Fruit fly (Drosophila melanogaster) whole organism, embryonic: Measurements from ENCODE around the gene Peritrophin-15a.

Experiments used
- Atf-2 ChIP-seq: fragments of 200-800 bp; sonication (Bioruptor generic); optimal IDR thresholded peaks from 2 replicates; lab custom pipeline; 2016; ENCODE audit warnings: missing biosample characterization, missing genetic modification characterization
- Bgb ChIP-seq: fragments of 200-800 bp; sonication (Bioruptor generic); IDR thresholded peaks from 2 replicates; pipeline ENCODE4 v1.3.6; 2022; ENCODE audit warnings: missing biosample characterization, missing genetic modification characterization; ENCODE audit not compliant: partially characterized antibody
- C15 ChIP-seq: fragments of 200-800 bp; sonication (Bioruptor generic); IDR thresholded peaks from 3 replicates; pipeline ENCODE4 v1.3.6; 2022; ENCODE audit warnings: missing biosample characterization, missing genetic modification characterization
- CG10274 ChIP-seq: fragments of 200-800 bp; sonication (Bioruptor generic); optimal IDR thresholded peaks from 3 replicates; lab custom pipeline; 2017; ENCODE audit warnings: missing biosample characterization, mild to moderate bottlenecking, missing genetic modification characterization
- CG10366 ChIP-seq: fragments of 200-800 bp; sonication (Bioruptor generic); IDR thresholded peaks from 2 replicates; pipeline ENCODE4 v1.3.6; 2022; ENCODE audit warnings: missing biosample characterization, missing genetic modification characterization
- CG10431 ChIP-seq: fragments of 200-800 bp; sonication (Bioruptor generic); optimal IDR thresholded peaks from 3 replicates; lab custom pipeline; 2018; ENCODE audit warnings: missing biosample characterization, mild to moderate bottlenecking, missing genetic modification characterization
- CG12299 ChIP-seq: fragments of 200-800 bp; sonication (Bioruptor generic); optimal IDR thresholded peaks from 2 replicates; lab custom pipeline; 2018; ENCODE audit warnings: missing biosample characterization, mild to moderate bottlenecking, missing genetic modification characterization
- CG1603 ChIP-seq: fragments of 200-800 bp; sonication (Bioruptor generic); optimal IDR thresholded peaks from 2 replicates; lab custom pipeline; 2019; ENCODE audit warnings: missing biosample characterization, mild to moderate bottlenecking, missing genetic modification characterization, moderate library complexity
- CG17361 ChIP-seq: fragments of 200-800 bp; sonication (Bioruptor generic); IDR thresholded peaks from 3 replicates; pipeline ENCODE4 v1.3.6; 2022; ENCODE audit warnings: missing biosample characterization, missing genetic modification characterization
- CG1792 ChIP-seq: fragments of 200-800 bp; sonication (Bioruptor generic); optimal IDR thresholded peaks from 2 replicates; lab custom pipeline; 2016; ENCODE audit warnings: missing biosample characterization, missing genetic modification characterization
- CG30431 ChIP-seq: fragments of 200-800 bp; sonication (Bioruptor generic); optimal IDR thresholded peaks from 2 replicates; lab custom pipeline; 2017; ENCODE audit warnings: missing biosample characterization, missing genetic modification characterization
- CG3065 ChIP-seq: fragments of 200-800 bp; sonication (Bioruptor generic); optimal IDR thresholded peaks from 2 replicates; lab custom pipeline; 2016; ENCODE audit warnings: missing biosample characterization, missing genetic modification characterization
- CG31224 ChIP-seq: fragments of 200-800 bp; sonication (Bioruptor generic); IDR thresholded peaks from 2 replicates; pipeline ENCODE4 v1.3.6; 2022; ENCODE audit warnings: missing biosample characterization, missing genetic modification characterization
- CG34376 ChIP-seq: fragments of 200-800 bp; sonication (Bioruptor generic); optimal IDR thresholded peaks from 2 replicates; lab custom pipeline; 2018; ENCODE audit warnings: missing biosample characterization, mild to moderate bottlenecking, missing genetic modification characterization
- CG3847 ChIP-seq: fragments of 200-800 bp; sonication (Bioruptor generic); IDR thresholded peaks from 2 replicates; pipeline ENCODE4 v1.3.6; 2022; ENCODE audit warnings: missing biosample characterization, missing genetic modification characterization
- CG4424 ChIP-seq: fragments of 200-800 bp; sonication (Bioruptor generic); optimal IDR thresholded peaks from 3 replicates; lab custom pipeline; 2016; ENCODE audit warnings: missing biosample characterization, missing genetic modification characterization
- CG4854 ChIP-seq: fragments of 200-800 bp; sonication (Bioruptor generic); optimal IDR thresholded peaks from 2 replicates; lab custom pipeline; 2016; ENCODE audit warnings: missing biosample characterization, missing genetic modification characterization, inconsistent platforms
- CG5245 ChIP-seq: fragments of 200-800 bp; sonication (Bioruptor generic); optimal IDR thresholded peaks from 3 replicates; lab custom pipeline; 2016; ENCODE audit warnings: missing biosample characterization, missing genetic modification characterization
- CG5953 ChIP-seq: fragments of 200-800 bp; sonication (Bioruptor generic); IDR thresholded peaks from 2 replicates; pipeline ENCODE4 v1.3.6; 2022; ENCODE audit warnings: missing biosample characterization, missing genetic modification characterization
- CG8765 ChIP-seq: fragments of 200-800 bp; sonication (Bioruptor generic); IDR thresholded peaks from 2 replicates; pipeline ENCODE4 v1.3.6; 2022; ENCODE audit warnings: missing biosample characterization, missing genetic modification characterization
- CG8944 ChIP-seq: fragments of 200-800 bp; sonication (Bioruptor generic); optimal IDR thresholded peaks from 3 replicates; lab custom pipeline; 2016; ENCODE audit warnings: missing biosample characterization, missing genetic modification characterization
- CG9609 ChIP-seq: fragments of 200-800 bp; sonication (Bioruptor generic); optimal IDR thresholded peaks from 3 replicates; lab custom pipeline; 2016; ENCODE audit warnings: missing biosample characterization, missing genetic modification characterization
- CG9797 ChIP-seq: fragments of 200-800 bp; sonication (Bioruptor generic); optimal IDR thresholded peaks from 3 replicates; lab custom pipeline; 2018; ENCODE audit warnings: missing biosample characterization, mild to moderate bottlenecking, missing genetic modification characterization
- CkIIα-i1 ChIP-seq: fragments of 200-800 bp; sonication (Bioruptor generic); IDR thresholded peaks from 2 replicates; pipeline ENCODE4 v1.3.6; 2022; ENCODE audit warnings: missing biosample characterization, missing genetic modification characterization
- Dip3 ChIP-seq: fragments of 200-800 bp; sonication (Bioruptor generic); optimal IDR thresholded peaks from 3 replicates; lab custom pipeline; 2016; ENCODE audit warnings: missing biosample characterization, missing genetic modification characterization
- Elba2 ChIP-seq: fragments of 200-800 bp; sonication (Bioruptor generic); optimal IDR thresholded peaks from 3 replicates; lab custom pipeline; 2016; ENCODE audit warnings: missing biosample characterization, missing genetic modification characterization
- H15 ChIP-seq: fragments of 200-800 bp; sonication (Bioruptor generic); IDR thresholded peaks from 3 replicates; pipeline ENCODE4 v1.3.6; 2022; ENCODE audit warnings: missing biosample characterization, missing genetic modification characterization
- HmgZ ChIP-seq: fragments of 200-800 bp; sonication (Bioruptor generic); optimal IDR thresholded peaks from 2 replicates; lab custom pipeline; 2018; ENCODE audit warnings: missing biosample characterization, mild to moderate bottlenecking, missing genetic modification characterization
- NFAT ChIP-seq: fragments of 200-800 bp; sonication (Bioruptor generic); IDR thresholded peaks from 2 replicates; pipeline ENCODE4 v1.3.6; 2022; ENCODE audit warnings: missing biosample characterization, missing genetic modification characterization
- Poxn ChIP-seq: fragments of 200-800 bp; sonication (Bioruptor generic); IDR thresholded peaks from 2 replicates; pipeline ENCODE4 v1.3.6; 2022; ENCODE audit warnings: missing biosample characterization, missing genetic modification characterization
- Scr ChIP-seq: fragments of 200-800 bp; sonication (Bioruptor generic); IDR thresholded peaks from 2 replicates; pipeline ENCODE4 v1.3.6; 2022; ENCODE audit warnings: missing biosample characterization, missing genetic modification characterization; ENCODE audit not compliant: partially characterized antibody
- Sin3A ChIP-seq: fragments of >200 bp; optimal IDR thresholded peaks from 2 replicates; lab custom pipeline; 2018
- Six4 ChIP-seq: fragments of 200-800 bp; sonication (Bioruptor generic); optimal IDR thresholded peaks from 2 replicates; lab custom pipeline; 2016; ENCODE audit warnings: missing biosample characterization, missing genetic modification characterization
- Tbp ChIP-seq: fragments of >200 bp; optimal IDR thresholded peaks from 2 replicates; lab custom pipeline; 2018; ENCODE audit warnings: missing biosample characterization, missing genetic modification characterization
- Usf ChIP-seq: fragments of 200-800 bp; sonication (Bioruptor generic); optimal IDR thresholded peaks from 2 replicates; lab custom pipeline; 2017; ENCODE audit warnings: missing genotype, missing biosample characterization, missing genetic modification characterization
- az2 ChIP-seq: fragments of 200-800 bp; sonication (Bioruptor generic); optimal IDR thresholded peaks from 3 replicates; lab custom pipeline; 2016; ENCODE audit warnings: missing biosample characterization, missing genetic modification characterization
- btn ChIP-seq: fragments of 200-800 bp; sonication (Bioruptor generic); optimal IDR thresholded peaks from 2 replicates; lab custom pipeline; 2016; ENCODE audit warnings: missing biosample characterization, missing genetic modification characterization
- caup ChIP-seq: fragments of 200-800 bp; sonication (Bioruptor generic); optimal IDR thresholded peaks from 3 replicates; lab custom pipeline; 2017; ENCODE audit warnings: missing biosample characterization, mild to moderate bottlenecking, missing genetic modification characterization, moderate library complexity; ENCODE audit not compliant: severe bottlenecking
- chinmo ChIP-seq: fragments of 200-800 bp; sonication (Bioruptor generic); IDR thresholded peaks from 4 replicates; pipeline ENCODE4 v1.3.6; 2022; ENCODE audit warnings: missing biosample characterization, missing genetic modification characterization; ENCODE audit not compliant: partially characterized antibody
- disco-r ChIP-seq: fragments of 200-800 bp; sonication (Bioruptor generic); optimal IDR thresholded peaks from 2 replicates; lab custom pipeline; 2016; ENCODE audit warnings: missing biosample characterization, missing genetic modification characterization
- fd96Cb ChIP-seq: fragments of 200-800 bp; sonication (Bioruptor generic); optimal IDR thresholded peaks from 2 replicates; lab custom pipeline; 2018; ENCODE audit warnings: missing biosample characterization, mild to moderate bottlenecking, missing genetic modification characterization, moderate library complexity
- gcm ChIP-seq: fragments of 200-800 bp; sonication (Bioruptor generic); optimal IDR thresholded peaks from 2 replicates; lab custom pipeline; 2019; ENCODE audit warnings: missing biosample characterization, mild to moderate bottlenecking, missing genetic modification characterization, moderate library complexity
- gem ChIP-seq: fragments of 200-800 bp; sonication (Bioruptor generic); optimal IDR thresholded peaks from 2 replicates; lab custom pipeline; 2019; ENCODE audit warnings: missing biosample characterization, mild to moderate bottlenecking, missing genetic modification characterization, moderate library complexity
- h ChIP-seq: fragments of >200 bp; optimal IDR thresholded peaks from 2 replicates; lab custom pipeline; 2017
- kni ChIP-seq: fragments of 200-800 bp; sonication (Bioruptor generic); optimal IDR thresholded peaks from 3 replicates; lab custom pipeline; 2017; ENCODE audit warnings: mild to moderate bottlenecking, missing biosample characterization, missing genetic modification reagents, missing genetic modification characterization
- lbe ChIP-seq: fragments of 200-800 bp; sonication (Bioruptor generic); optimal IDR thresholded peaks from 2 replicates; lab custom pipeline; 2016; ENCODE audit warnings: missing biosample characterization, mild to moderate bottlenecking, missing genetic modification characterization
- lola ChIP-seq, 3 experiments: fragments of >200 bp in 2 of 3; fragments of 200-800 bp in 1 of 3; sonication (Bioruptor generic) in 1 of 3; optimal IDR thresholded peaks; 2 replicates each; lab custom pipeline; 2017 to 2019; ENCODE audit warnings: missing biosample characterization in 3 of 3, missing genetic modification characterization in 3 of 3, mild to moderate bottlenecking in 1 of 3, moderate library complexity in 1 of 3
- nerfin-1 ChIP-seq: fragments of 200-800 bp; sonication (Bioruptor generic); optimal IDR thresholded peaks from 3 replicates; lab custom pipeline; 2019; ENCODE audit warnings: missing biosample characterization, mild to moderate bottlenecking, missing genetic modification characterization, moderate library complexity
- otp ChIP-seq: fragments of 200-800 bp; sonication (Bioruptor generic); IDR thresholded peaks from 3 replicates; pipeline ENCODE4, ENCODE4 v1.3.6; 2022; ENCODE audit warnings: missing biosample characterization, missing genetic modification characterization
- repo ChIP-seq: fragments of 200-800 bp; sonication (Bioruptor generic); optimal IDR thresholded peaks from 2 replicates; lab custom pipeline; 2016; ENCODE audit warnings: missing biosample characterization, missing genetic modification characterization
- sens ChIP-seq: fragments of 200-800 bp; sonication (Bioruptor generic); peaks from one replicate; lab custom pipeline; 2016; ENCODE audit warnings: missing biosample characterization, missing genetic modification characterization
- stc ChIP-seq: fragments of 200-800 bp; sonication (Bioruptor generic); IDR thresholded peaks from 2 replicates; pipeline ENCODE4 v1.3.6; 2022; ENCODE audit warnings: missing biosample characterization, missing genetic modification characterization

Gene Peritrophin-15a

DNA sequence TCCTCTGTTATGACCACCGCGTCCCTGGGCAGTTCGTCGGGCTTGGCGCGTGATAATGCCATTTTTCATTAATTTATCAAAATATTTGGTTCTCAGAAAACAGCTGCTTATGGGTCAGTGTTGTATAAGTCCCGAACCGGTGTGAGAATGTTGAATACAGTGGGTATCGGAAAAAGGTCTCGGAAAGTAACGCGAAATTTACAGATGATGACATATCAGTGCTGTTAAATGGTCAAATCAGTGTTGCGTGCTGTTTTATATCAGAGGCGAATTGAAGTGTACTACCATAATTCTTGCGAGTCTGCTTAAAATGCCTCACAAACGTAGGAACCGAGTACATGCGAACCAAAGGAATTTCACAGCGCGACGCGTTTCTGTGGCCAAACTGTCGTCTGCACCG lies 13.2 kb downstream of the Peritrophin-15a start, which contains the start of the genes CG13392 and Rcd4 (continued):
- TF ChIP-seq H15 (peak; percentile 56; the same call in 1 of the 3 replicates), CG8944 (GFP tag; lab: Kevin White, UChicago) (peak; percentile 56), btn (GFP tag; lab: Kevin White, UChicago) (peak; percentile 30), CG9797 (GFP tag; lab: Kevin White, UChicago) (peak; percentile 33), Tbp (no peak), h (no peak), kni (peak; percentile 64), Sin3A (lab: Kevin White, UChicago) (peak; percentile 32), C15 (no peak), Usf (GFP tag; lab: Kevin White, UChicago) (no peak), stc (GFP tag; lab: Robert Waterston, UW) (no peak), sens (peak; percentile 91), CG10366 (peak; percentile 38; the same call in 1 of the 2 replicates), CG8765 (0 out of 2 replicates have a peak, but pooled peaks have one; percentile 30), Elba2 (GFP tag; lab: Kevin White, UChicago) (no peak), CG12299 (tag; lab: Kevin White, UChicago) (peak; percentile 41), fd96Cb (tag; lab: Kevin White, UChicago) (no peak), Atf-2 (GFP tag; lab: Kevin White, UChicago) (peak; percentile 31), caup (GFP tag; lab: Kevin White, UChicago) (peak; percentile 78), CG10274 (GFP tag; lab: Kevin White, UChicago) (no peak), repo (peak; percentile 62), CG5245 (GFP tag; lab: Kevin White, UChicago) (peak; percentile 40), CG9609 (GFP tag; lab: Kevin White, UChicago) (peak; percentile 74), CG17361 (GFP tag; lab: Robert Waterston, UW) (peak; percentile 28; the same call in 1 of the 3 replicates), chinmo (GFP tag; lab: Robert Waterston, UW) (0 out of 4 replicates have a peak, but pooled peaks have one; percentile 56), CG3847 (GFP tag; lab: Robert Waterston, UW) (peak; percentile 79), NFAT (peak; percentile 82), Six4 (GFP tag; lab: Kevin White, UChicago) (no peak), otp (GFP tag; lab: Robert Waterston, UW) (peak; percentile 50; the same call in 2 of the 3 replicates), CG34376 (GFP tag; lab: Kevin White, UChicago) (peak; percentile 66), lbe (GFP tag; lab: Kevin White, UChicago) (peak; percentile 84), CG10431 (GFP tag; lab: Kevin White, UChicago) (peak; percentile 40), nerfin-1 (tag; lab: Kevin White, UChicago) (peak; percentile 58), Dip3 (peak; percentile 79), CG4854 (GFP tag; lab: Kevin White, UChicago) (peak; percentile 45), lola (GFP tag; optimal IDR thresholded peaks at IDR 0.05; lab: Kevin White, UChicago) (peak in 1 of 3 experiments; percentile 6), Bgb (GFP tag; lab: Robert Waterston, UW) (peak; percentile 72), CG1603 (tag; lab: Kevin White, UChicago) (peak; percentile 85), HmgZ (tag; lab: Kevin White, UChicago) (peak; percentile 84), CG5953 (GFP tag; lab: Robert Waterston, UW) (no peak), CG4424 (GFP tag; lab: Kevin White, UChicago) (peak; percentile 91), gem (peak; percentile 7), gcm (GFP tag; lab: Kevin White, UChicago) (no peak), Scr (GFP tag; lab: Robert Waterston, UW) (peak; percentile 64), az2 (peak; percentile 53), CG3065 (GFP tag; lab: Kevin White, UChicago) (no peak), CkIIα-i1 (GFP tag; lab: Robert Waterston, UW) (no peak), CG31224 (no peak; the same call in 1 of the 2 replicates), Poxn (GFP tag; lab: Robert Waterston, UW) (no peak), CG1792 (GFP tag; lab: Kevin White, UChicago) (peak; percentile 49), CG30431 (GFP tag; lab: Kevin White, UChicago) (no peak), disco-r (GFP tag; lab: Kevin White, UChicago) (peak; percentile 12)
